Fruit fly (Drosophila melanogaster) whole organism, embryonic: ENCODE results near the gene CG15152.

Source experiments
- Atf3 ChIP-seq: fragments of 200-800 bp; sonication (Bioruptor generic); optimal IDR thresholded peaks from 3 replicates; lab custom pipeline; 2016; ENCODE audit warnings: missing biosample characterization, missing genetic modification characterization
- CG10565 ChIP-seq: fragments of 200-800 bp; sonication (Bioruptor generic); optimal IDR thresholded peaks from 3 replicates; lab custom pipeline; 2016; ENCODE audit warnings: missing biosample characterization, mild to moderate bottlenecking, missing genetic modification characterization
- CG12155 ChIP-seq: fragments of 200-800 bp; sonication (Bioruptor generic); optimal IDR thresholded peaks from 3 replicates; lab custom pipeline; 2016; ENCODE audit warnings: missing biosample characterization, missing genetic modification characterization
- CG12299 ChIP-seq: fragments of 200-800 bp; sonication (Bioruptor generic); optimal IDR thresholded peaks from 2 replicates; lab custom pipeline; 2018; ENCODE audit warnings: missing biosample characterization, mild to moderate bottlenecking, missing genetic modification characterization
- CG12659 ChIP-seq: fragments of 200-800 bp; sonication (Bioruptor generic); optimal IDR thresholded peaks from 3 replicates; lab custom pipeline; 2017; ENCODE audit warnings: mild to moderate bottlenecking, missing biosample characterization, missing genetic modification reagents, missing genetic modification characterization
- CG13287 ChIP-seq: fragments of 200-800 bp; sonication (Bioruptor generic); IDR thresholded peaks from 2 replicates; pipeline ENCODE4 v1.3.6; 2022; ENCODE audit warnings: missing biosample characterization, missing genetic modification characterization; ENCODE audit not compliant: partially characterized antibody
- CG14014 ChIP-seq: fragments of 200-800 bp; sonication (Bioruptor generic); IDR thresholded peaks from 2 replicates; pipeline ENCODE4 v1.3.6; 2022; ENCODE audit warnings: missing biosample characterization, missing genetic modification characterization
- CG14667 ChIP-seq: fragments of 200-800 bp; sonication (Bioruptor generic); IDR thresholded peaks from 2 replicates; pipeline ENCODE4 v1.3.6; 2022; ENCODE audit warnings: missing biosample characterization, missing genetic modification characterization
- CG1529 ChIP-seq: fragments of 200-800 bp; sonication (Bioruptor generic); optimal IDR thresholded peaks from 3 replicates; lab custom pipeline; 2018; ENCODE audit warnings: missing biosample characterization, missing genetic modification characterization
- CG18011 ChIP-seq: fragments of 200-800 bp; sonication (Bioruptor generic); optimal IDR thresholded peaks from 2 replicates; lab custom pipeline; 2017; ENCODE audit warnings: missing biosample characterization, missing genetic modification characterization, mild to moderate bottlenecking, moderate library complexity, missing genotype
- CG18599 ChIP-seq: fragments of 200-800 bp; sonication (Bioruptor generic); optimal IDR thresholded peaks from 3 replicates; lab custom pipeline; 2017; ENCODE audit warnings: missing biosample characterization, missing genetic modification characterization, mild to moderate bottlenecking, moderate library complexity, missing genetic modification reagents
- CG30431 ChIP-seq: fragments of 200-800 bp; sonication (Bioruptor generic); optimal IDR thresholded peaks from 2 replicates; lab custom pipeline; 2017; ENCODE audit warnings: missing biosample characterization, missing genetic modification characterization
- CG3163 ChIP-seq: fragments of 200-800 bp; sonication (Bioruptor generic); optimal IDR thresholded peaks from 3 replicates; lab custom pipeline; 2016; ENCODE audit warnings: missing biosample characterization, missing genetic modification characterization
- CG33213 ChIP-seq: fragments of 200-800 bp; sonication (Bioruptor generic); optimal IDR thresholded peaks from 3 replicates; lab custom pipeline; 2016; ENCODE audit warnings: missing biosample characterization, missing genetic modification characterization
- CG5953 ChIP-seq: fragments of 200-800 bp; sonication (Bioruptor generic); IDR thresholded peaks from 2 replicates; pipeline ENCODE4 v1.3.6; 2022; ENCODE audit warnings: missing biosample characterization, missing genetic modification characterization
- CG6254 ChIP-seq: fragments of 200-800 bp; sonication (Bioruptor generic); optimal IDR thresholded peaks from 3 replicates; lab custom pipeline; 2017; ENCODE audit warnings: mild to moderate bottlenecking, missing biosample characterization, missing genetic modification reagents, missing genetic modification characterization
- CG6654 ChIP-seq: fragments of 200-800 bp; sonication (Bioruptor generic); optimal IDR thresholded peaks from 2 replicates; lab custom pipeline; 2017; ENCODE audit warnings: missing biosample characterization, mild to moderate bottlenecking, missing genetic modification characterization
- Dll ChIP-seq: fragments of 200-800 bp; sonication (Bioruptor generic); IDR thresholded peaks from 4 replicates; pipeline ENCODE4 v1.3.6; 2022; ENCODE audit warnings: missing biosample characterization, missing genetic modification characterization; ENCODE audit not compliant: partially characterized antibody
- Dp ChIP-seq: fragments of 200-800 bp; sonication (Bioruptor generic); optimal IDR thresholded peaks from 2 replicates; lab custom pipeline; 2018; ENCODE audit warnings: missing biosample characterization, mild to moderate bottlenecking, missing genetic modification characterization, moderate library complexity
- Eip74EF ChIP-seq, 2 experiments: fragments of 200-800 bp in 1 of 2; fragments of >200 bp in 1 of 2; sonication (Bioruptor generic) in 1 of 2; optimal IDR thresholded peaks; 2 replicates each; lab custom pipeline; 2017 to 2019; ENCODE audit warnings: missing biosample characterization in 2 of 2, missing genetic modification characterization in 2 of 2, mild to moderate bottlenecking in 1 of 2, moderate library complexity in 1 of 2
- Hand ChIP-seq: fragments of 200-800 bp; sonication (Bioruptor generic); optimal IDR thresholded peaks from 2 replicates; lab custom pipeline; 2017; ENCODE audit warnings: mild to moderate bottlenecking, missing biosample characterization, missing genetic modification reagents, missing genetic modification characterization
- Kr ChIP-seq: fragments of 200-800 bp; sonication (Bioruptor generic); optimal IDR thresholded peaks from 2 replicates; lab custom pipeline; 2017; ENCODE audit warnings: missing biosample characterization, mild to moderate bottlenecking, missing genetic modification characterization
- Optix ChIP-seq: fragments of 200-800 bp; sonication (Bioruptor generic); IDR thresholded peaks from 3 replicates; pipeline ENCODE4 v1.3.6; 2022; ENCODE audit warnings: missing biosample characterization, missing genetic modification characterization
- Scr ChIP-seq: fragments of 200-800 bp; sonication (Bioruptor generic); IDR thresholded peaks from 2 replicates; pipeline ENCODE4 v1.3.6; 2022; ENCODE audit warnings: missing biosample characterization, missing genetic modification characterization; ENCODE audit not compliant: partially characterized antibody
- Xbp1 ChIP-seq: fragments of 200-800 bp; sonication (Bioruptor generic); optimal IDR thresholded peaks from 3 replicates; lab custom pipeline; 2016; ENCODE audit warnings: missing biosample characterization, mild to moderate bottlenecking, missing genetic modification characterization
- ac ChIP-seq: fragments of 200-800 bp; sonication (Bioruptor generic); optimal IDR thresholded peaks from 3 replicates; lab custom pipeline; 2017; ENCODE audit warnings: missing biosample characterization, mild to moderate bottlenecking, missing genetic modification characterization
- bab2 ChIP-seq: fragments of 200-800 bp; sonication (Bioruptor generic); optimal IDR thresholded peaks from 2 replicates; lab custom pipeline; 2016; ENCODE audit warnings: missing biosample characterization, missing genetic modification characterization
- chinmo ChIP-seq: fragments of 200-800 bp; sonication (Bioruptor generic); IDR thresholded peaks from 4 replicates; pipeline ENCODE4 v1.3.6; 2022; ENCODE audit warnings: missing biosample characterization, missing genetic modification characterization; ENCODE audit not compliant: partially characterized antibody
- croc ChIP-seq: fragments of 200-800 bp; sonication (Bioruptor generic); conservative IDR thresholded peaks from 3 replicates; pipeline ENCODE4 v1.3.6; 2022; ENCODE audit warnings: missing biosample characterization, missing genetic modification characterization
- dysf ChIP-seq: fragments of 200-800 bp; sonication (Bioruptor generic); IDR thresholded peaks from 3 replicates; pipeline ENCODE4 v1.3.6; 2022; ENCODE audit warnings: missing biosample characterization, missing genetic modification characterization
- gfzf ChIP-seq: fragments of 200-800 bp; sonication (Bioruptor generic); optimal IDR thresholded peaks from 2 replicates; lab custom pipeline; 2016; ENCODE audit warnings: missing biosample characterization, mild to moderate bottlenecking, missing genetic modification characterization, moderate library complexity
- ind ChIP-seq: fragments of 200-800 bp; sonication (Bioruptor generic); optimal IDR thresholded peaks from 3 replicates; lab custom pipeline; 2016; ENCODE audit warnings: missing biosample characterization, missing genetic modification characterization
- jing ChIP-seq: fragments of 200-800 bp; sonication (Bioruptor generic); optimal IDR thresholded peaks from 2 replicates; lab custom pipeline; 2018; ENCODE audit warnings: missing biosample characterization, mild to moderate bottlenecking, missing genetic modification characterization
- klu ChIP-seq: fragments of 200-800 bp; sonication (Bioruptor generic); IDR thresholded peaks from 2 replicates; pipeline ENCODE4 v1.3.6; 2022; ENCODE audit warnings: missing biosample characterization, missing genetic modification characterization
- knrl ChIP-seq: fragments of 200-800 bp; sonication (Bioruptor generic); IDR thresholded peaks from 3 replicates; pipeline ENCODE4 v1.3.6; 2022; ENCODE audit warnings: missing biosample characterization, missing genetic modification characterization; ENCODE audit not compliant: partially characterized antibody
- onecut ChIP-seq: fragments of 200-800 bp; sonication (Bioruptor generic); IDR thresholded peaks from 2 replicates; pipeline ENCODE4 v1.3.6; 2022; ENCODE audit warnings: missing biosample characterization, missing genetic modification characterization
- phol ChIP-seq: fragments of 200-800 bp; sonication (Bioruptor generic); optimal IDR thresholded peaks from 3 replicates; lab custom pipeline; 2018; ENCODE audit warnings: missing biosample characterization, mild to moderate bottlenecking, missing genetic modification characterization, moderate library complexity
- pum ChIP-seq: fragments of 200-800 bp; sonication (Bioruptor generic); optimal IDR thresholded peaks from 2 replicates; lab custom pipeline; 2016; ENCODE audit warnings: missing biosample characterization, missing genetic modification characterization
- rib ChIP-seq: fragments of 200-800 bp; sonication (Bioruptor generic); IDR thresholded peaks from 2 replicates; pipeline ENCODE4 v1.3.6; 2022; ENCODE audit warnings: missing biosample characterization, missing genetic modification characterization
- wor ChIP-seq: fragments of 200-800 bp; sonication (Bioruptor generic); IDR thresholded peaks from 2 replicates; pipeline ENCODE4 v1.3.6; 2022; ENCODE audit warnings: missing biosample characterization, missing genetic modification characterization

CG15152 gene

DNA sequence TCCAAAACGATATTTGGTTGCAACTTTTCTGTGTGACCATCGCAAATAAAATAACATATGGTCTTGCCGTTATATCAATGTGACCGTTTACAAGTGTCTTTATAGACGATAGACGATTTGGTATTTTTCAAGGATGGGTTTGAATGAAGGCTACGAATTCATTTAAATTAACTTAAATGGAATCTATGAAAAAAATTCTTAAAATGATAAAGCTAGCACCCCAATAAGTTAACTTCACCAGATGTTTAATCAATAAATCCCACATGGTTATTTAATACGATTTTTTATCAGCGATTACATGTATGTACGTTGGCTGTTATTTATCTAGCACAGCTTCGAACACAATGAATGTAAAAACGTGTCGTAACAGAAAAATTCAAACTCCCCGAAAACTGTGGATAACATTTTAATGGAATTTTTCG lies 44.3 kb downstream of the CG15152 start (continued):
- TF ChIP-seq knrl (GFP tag; lab: Robert Waterston, UW) = peak; percentile 35; the same call in 1 of the 3 replicates
- TF ChIP-seq CG6654 (GFP tag; lab: Kevin White, UChicago) = peak; percentile 98
- no peak for TF ChIP-seq Hand (GFP tag; lab: Kevin White, UChicago)
- no peak for TF ChIP-seq Atf3
- TF ChIP-seq klu = no peak
- TF ChIP-seq ind = no peak
- no peak for TF ChIP-seq CG1529 (GFP tag; lab: Kevin White, UChicago)
- TF ChIP-seq CG5953 (GFP tag; lab: Robert Waterston, UW) = no peak
- TF ChIP-seq wor = no peak
- peak; percentile 46 for TF ChIP-seq CG12659 (GFP tag; lab: Kevin White, UChicago)
- no peak for TF ChIP-seq chinmo (GFP tag; lab: Robert Waterston, UW)
- TF ChIP-seq ac (GFP tag; lab: Kevin White, UChicago) = no peak
- no peak for TF ChIP-seq CG12155 (GFP tag; lab: Kevin White, UChicago)
- no peak for TF ChIP-seq CG14667
- TF ChIP-seq Scr (GFP tag; lab: Robert Waterston, UW) = peak; percentile 37; the same call in 1 of the 2 replicates
- TF ChIP-seq phol (tag; lab: Kevin White, UChicago) = peak; percentile 44
- peak; percentile 35; the same call in 1 of the 2 replicates for TF ChIP-seq CG13287
- no peak for TF ChIP-seq onecut (GFP tag; lab: Robert Waterston, UW)
- no peak for TF ChIP-seq Eip74EF (GFP tag; optimal IDR thresholded peaks at IDR 0.05; lab: Kevin White, UChicago)
- no peak for TF ChIP-seq croc
- TF ChIP-seq CG10565 (GFP tag; lab: Kevin White, UChicago) = no peak
- no peak; the same call in 3 of the 4 replicates for TF ChIP-seq Dll (GFP tag; lab: Robert Waterston, UW)
- no peak for TF ChIP-seq CG6254
- no peak for TF ChIP-seq CG12299 (tag; lab: Kevin White, UChicago)
- no peak for TF ChIP-seq CG3163 (GFP tag; lab: Kevin White, UChicago)
- TF ChIP-seq Kr = no peak
- TF ChIP-seq gfzf (GFP tag; lab: Kevin White, UChicago) = peak; percentile 91
- peak; percentile 48 for TF ChIP-seq Dp (GFP tag; lab: Kevin White, UChicago)
- TF ChIP-seq CG33213 (GFP tag; lab: Kevin White, UChicago) = peak; percentile 4

DNA sequence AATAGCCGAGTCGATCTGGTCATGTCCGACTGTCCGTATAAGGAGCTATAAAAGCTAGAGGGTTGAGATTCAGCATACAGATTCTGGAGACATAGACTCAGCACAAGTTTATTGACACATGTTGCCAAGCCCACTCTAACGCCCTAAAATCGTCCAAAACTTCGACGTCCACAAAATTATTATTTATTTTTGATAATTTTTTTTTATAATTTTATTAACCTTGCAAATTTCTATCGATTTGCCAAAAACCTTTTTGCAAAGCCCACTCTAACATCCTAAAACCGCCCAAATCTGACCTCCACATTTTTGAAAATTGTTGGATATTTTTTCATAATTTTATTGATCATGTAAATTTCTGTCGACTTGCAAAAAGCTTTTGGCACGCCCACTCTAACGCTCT lies 44.8 kb downstream of the CG15152 start, which contains the start of gene JMJD4:
TSS of gene JMJD4 (minus strand) at position 101 of the 400 bp plus-strand sequence.
- TF ChIP-seq CG18599 (no peak), CG18011 (GFP tag; lab: Kevin White, UChicago) (no peak), pum (GFP tag; lab: Kevin White, UChicago) (no peak), jing (GFP tag; lab: Kevin White, UChicago) (no peak), rib (no peak), dysf (GFP tag; lab: Robert Waterston, UW) (no peak), Atf3 (no peak), Optix (GFP tag; lab: Robert Waterston, UW) (no peak), bab2 (GFP tag; lab: Kevin White, UChicago) (no peak), CG14014 (no peak), Xbp1 (GFP tag; lab: Kevin White, UChicago) (no peak), CG30431 (GFP tag; lab: Kevin White, UChicago) (no peak)
